Worm (Caenorhabditis elegans) whole organism, L2 larva: ENCODE measurements around the gene srg-33.

Experiments
- F13H6.1 ChIP-seq: sonication (generic microtip); optimal IDR thresholded peaks from 2 replicates; lab custom pipeline; 2016; ENCODE audit warnings: missing genetic modification characterization, missing compliant biosample characterization
- alr-1 ChIP-seq: fragments of 150-350 bp; optimal IDR thresholded peaks from 2 replicates; lab custom pipeline; 2014; ENCODE audit warnings: missing biosample characterization, missing genetic modification characterization
- ama-1 ChIP-seq: fragments of 150-350 bp; optimal IDR thresholded peaks from 2 replicates; lab custom pipeline; 2018; ENCODE audit warnings: inconsistent platforms
- blmp-1 ChIP-seq: sonication (generic microtip); optimal IDR thresholded peaks from 2 replicates; lab custom pipeline; 2017; ENCODE audit warnings: missing genetic modification characterization, mild to moderate bottlenecking, missing compliant biosample characterization, antibody characterized with exemption, moderate library complexity; ENCODE audit not compliant: insufficient read depth
- crh-2 ChIP-seq: sonication (generic microtip); optimal IDR thresholded peaks from 2 replicates; lab custom pipeline; 2017; ENCODE audit warnings: missing biosample characterization, missing genetic modification characterization
- elt-3 ChIP-seq: sonication (generic microtip); optimal IDR thresholded peaks from 2 replicates; lab custom pipeline; 2017; ENCODE audit warnings: missing biosample characterization, missing genetic modification characterization
- lsy-2 ChIP-seq, 2 experiments: fragments of 150-350 bp in 1 of 2; sonication (generic microtip) in 1 of 2; optimal IDR thresholded peaks; 2 replicates each; lab custom pipeline; 2014 to 2017; ENCODE audit warnings: missing biosample characterization in 2 of 2, missing genetic modification characterization in 2 of 2
- nhr-12 ChIP-seq: fragments of 150-350 bp; optimal IDR thresholded peaks from 2 replicates; lab custom pipeline; 2014; ENCODE audit warnings: missing biosample characterization, missing genetic modification characterization
- nhr-77 ChIP-seq: fragments of 150-350 bp; optimal IDR thresholded peaks from 2 replicates; lab custom pipeline; 2014; ENCODE audit warnings: missing biosample characterization, missing genetic modification characterization
- sem-4 ChIP-seq: fragments of 150-350 bp; optimal IDR thresholded peaks from 2 replicates; lab custom pipeline; 2014; ENCODE audit warnings: missing biosample characterization, missing genetic modification reagents, missing genetic modification characterization
- skn-1 ChIP-seq: sonication (generic microtip); optimal IDR thresholded peaks from 2 replicates; lab custom pipeline; 2017; ENCODE audit warnings: missing biosample characterization, missing genetic modification characterization
- sma-3 ChIP-seq: sonication (generic microtip); optimal IDR thresholded peaks from 2 replicates; lab custom pipeline; 2016; ENCODE audit warnings: missing genetic modification reagents, missing genetic modification characterization, missing compliant biosample characterization
- snpc-4 ChIP-seq: fragments of 150-350 bp; optimal IDR thresholded peaks from 2 replicates; lab custom pipeline; 2014; ENCODE audit warnings: missing biosample characterization, missing genetic modification characterization

ce11 chrV:8306366-8306765 lies 14.5 kb downstream of the srg-33 start, which contains the start of gene W02D7.8:
- TF ChIP-seq sma-3 (GFP tag; lab: Kevin White, UChicago) (no peak), ama-1 (lab: Kevin White, UChicago) (no peak), skn-1 (tag; lab: Kevin White, UChicago) (no peak), nhr-12 (tag; lab: Kevin White, UChicago) (no peak), snpc-4 (tag; lab: Kevin White, UChicago) (no peak), elt-3 (no peak), blmp-1 (no peak), lsy-2 (tag; optimal IDR thresholded peaks at IDR 0.05; lab: Kevin White, UChicago) (no peak), crh-2 (tag; lab: Kevin White, UChicago) (no peak), nhr-77 (tag; lab: Kevin White, UChicago) (no peak), sem-4 (tag; lab: Kevin White, UChicago) (no peak), alr-1 (tag; lab: Kevin White, UChicago) (no peak), F13H6.1 (tag; lab: Kevin White, UChicago) (no peak)
